Worm (Caenorhabditis elegans) whole organism, L2 larva: Measurements from ENCODE around the gene vglu-3.

Experiments used
- R02D3.7 ChIP-seq: fragments of 150-350 bp; optimal IDR thresholded peaks from 2 replicates; lab custom pipeline; 2014; ENCODE audit warnings: missing biosample characterization, missing genetic modification characterization
- Y55F3AM.14 ChIP-seq: fragments of 200-800 bp; sonication (Bioruptor generic); optimal IDR thresholded peaks from 2 replicates; lab custom pipeline; 2018; ENCODE audit warnings: mild to moderate bottlenecking, missing genetic modification characterization, missing compliant biosample characterization
- ZK546.5 ChIP-seq: sonication (generic microtip); optimal IDR thresholded peaks from 2 replicates; lab custom pipeline; 2017; ENCODE audit warnings: missing biosample characterization, missing genetic modification characterization
- aly-2 ChIP-seq: fragments of 150-350 bp; optimal IDR thresholded peaks from 2 replicates; lab custom pipeline; 2014; ENCODE audit warnings: missing biosample characterization, missing genetic modification characterization
- ama-1 ChIP-seq: fragments of 150-350 bp; optimal IDR thresholded peaks from 2 replicates; lab custom pipeline; 2018; ENCODE audit warnings: inconsistent platforms
- blmp-1 ChIP-seq: sonication (generic microtip); optimal IDR thresholded peaks from 2 replicates; lab custom pipeline; 2017; ENCODE audit warnings: missing genetic modification characterization, mild to moderate bottlenecking, missing compliant biosample characterization, antibody characterized with exemption, moderate library complexity; ENCODE audit not compliant: insufficient read depth
- ceh-82 ChIP-seq: fragments of 150-350 bp; optimal IDR thresholded peaks from 2 replicates; lab custom pipeline; 2014; ENCODE audit warnings: missing biosample characterization, missing genetic modification characterization
- crh-2 ChIP-seq: sonication (generic microtip); optimal IDR thresholded peaks from 2 replicates; lab custom pipeline; 2017; ENCODE audit warnings: missing biosample characterization, missing genetic modification characterization
- dmd-4 ChIP-seq: sonication (generic microtip); optimal IDR thresholded peaks from 2 replicates; lab custom pipeline; 2017; ENCODE audit warnings: missing biosample characterization, missing genetic modification characterization
- egl-27 ChIP-seq: sonication (generic microtip); optimal IDR thresholded peaks from 3 replicates; lab custom pipeline; 2017; ENCODE audit warnings: missing biosample characterization, missing genetic modification reagents, missing genetic modification characterization
- elt-1 ChIP-seq: fragments of 150-350 bp; optimal IDR thresholded peaks from 2 replicates; lab custom pipeline; 2014; ENCODE audit warnings: missing biosample characterization, missing genetic modification characterization
- elt-3 ChIP-seq: sonication (generic microtip); optimal IDR thresholded peaks from 2 replicates; lab custom pipeline; 2017; ENCODE audit warnings: missing biosample characterization, missing genetic modification characterization
- fos-1 ChIP-seq: fragments of 150-350 bp; optimal IDR thresholded peaks from 2 replicates; lab custom pipeline; 2014; ENCODE audit warnings: missing biosample characterization, missing genetic modification characterization
- gmeb-1 ChIP-seq: fragments of 150-350 bp; optimal IDR thresholded peaks from 2 replicates; lab custom pipeline; 2014; ENCODE audit warnings: missing biosample characterization, missing genetic modification characterization
- lin-11 ChIP-seq: fragments of 150-350 bp; sonication (generic microtip); optimal IDR thresholded peaks from 2 replicates; lab custom pipeline; 2014; ENCODE audit warnings: missing biosample characterization, missing genetic modification characterization, inconsistent platforms, mixed read lengths
- lin-13 ChIP-seq: fragments of 150-350 bp; optimal IDR thresholded peaks from 2 replicates; lab custom pipeline; 2014; ENCODE audit warnings: missing biosample characterization, missing genetic modification reagents, missing genetic modification characterization
- lin-39 ChIP-seq: fragments of 150-350 bp; optimal IDR thresholded peaks from 2 replicates; lab custom pipeline; 2014; ENCODE audit warnings: missing biosample characterization, missing genetic modification reagents, missing genetic modification characterization
- mab-5 ChIP-seq: fragments of 150-350 bp; optimal IDR thresholded peaks from 2 replicates; lab custom pipeline; 2014; ENCODE audit warnings: missing biosample characterization, missing genetic modification characterization
- mbf-1 ChIP-seq: sonication (generic microtip); optimal IDR thresholded peaks from 2 replicates; lab custom pipeline; 2017; ENCODE audit warnings: missing biosample characterization, missing genetic modification characterization
- nhr-10 ChIP-seq: sonication (generic microtip); optimal IDR thresholded peaks from 2 replicates; lab custom pipeline; 2017; ENCODE audit warnings: missing biosample characterization, missing genetic modification characterization
- nhr-11 ChIP-seq: fragments of 150-350 bp; optimal IDR thresholded peaks from 2 replicates; lab custom pipeline; 2014; ENCODE audit warnings: missing biosample characterization, missing genetic modification characterization
- nhr-12 ChIP-seq: fragments of 150-350 bp; optimal IDR thresholded peaks from 2 replicates; lab custom pipeline; 2014; ENCODE audit warnings: missing biosample characterization, missing genetic modification characterization
- nhr-129 ChIP-seq: fragments of 150-350 bp; optimal IDR thresholded peaks from 2 replicates; lab custom pipeline; 2014; ENCODE audit warnings: missing biosample characterization, missing genetic modification characterization
- nhr-23 ChIP-seq: fragments of 150-350 bp; optimal IDR thresholded peaks from 2 replicates; lab custom pipeline; 2014; ENCODE audit warnings: missing biosample characterization, missing genetic modification reagents, missing genetic modification characterization
- nhr-237 ChIP-seq: fragments of 150-350 bp; optimal IDR thresholded peaks from 2 replicates; lab custom pipeline; 2014; ENCODE audit warnings: missing biosample characterization, missing genetic modification characterization
- nhr-25 ChIP-seq: fragments of 150-350 bp; sonication (generic microtip); optimal IDR thresholded peaks from 3 replicates; lab custom pipeline; 2014; ENCODE audit warnings: missing biosample characterization, missing genetic modification characterization
- nhr-6 ChIP-seq: fragments of 150-350 bp; optimal IDR thresholded peaks from 2 replicates; lab custom pipeline; 2014; ENCODE audit warnings: missing biosample characterization, missing genetic modification characterization
- nhr-77 ChIP-seq: fragments of 150-350 bp; optimal IDR thresholded peaks from 2 replicates; lab custom pipeline; 2014; ENCODE audit warnings: missing biosample characterization, missing genetic modification characterization
- peb-1 ChIP-seq: fragments of 150-350 bp; optimal IDR thresholded peaks from 2 replicates; lab custom pipeline; 2014; ENCODE audit warnings: missing biosample characterization, missing genetic modification characterization
- sem-4 ChIP-seq: fragments of 150-350 bp; optimal IDR thresholded peaks from 2 replicates; lab custom pipeline; 2014; ENCODE audit warnings: missing biosample characterization, missing genetic modification reagents, missing genetic modification characterization
- sma-3 ChIP-seq: sonication (generic microtip); optimal IDR thresholded peaks from 2 replicates; lab custom pipeline; 2016; ENCODE audit warnings: missing genetic modification reagents, missing genetic modification characterization, missing compliant biosample characterization
- snpc-4 ChIP-seq: fragments of 150-350 bp; optimal IDR thresholded peaks from 2 replicates; lab custom pipeline; 2014; ENCODE audit warnings: missing biosample characterization, missing genetic modification characterization
- unc-39 ChIP-seq: fragments of 150-350 bp; optimal IDR thresholded peaks from 2 replicates; lab custom pipeline; 2014; ENCODE audit warnings: missing biosample characterization, missing genetic modification characterization
- unc-55 ChIP-seq: fragments of 150-350 bp; sonication (generic microtip); optimal IDR thresholded peaks from 3 replicates; lab custom pipeline; 2014; ENCODE audit warnings: missing biosample characterization, missing genetic modification reagents, missing genetic modification characterization
- zag-1 ChIP-seq: fragments of 150-350 bp; optimal IDR thresholded peaks from 2 replicates; lab custom pipeline; 2014; ENCODE audit warnings: missing biosample characterization, missing genetic modification characterization
- ztf-1 ChIP-seq: fragments of 200-800 bp; sonication (Bioruptor generic); conservative IDR thresholded peaks from 2 replicates; pipeline ENCODE4 v1.3.6; 2022; ENCODE audit warnings: missing genetic modification characterization, missing compliant biosample characterization
- ztf-11 ChIP-seq: sonication (generic microtip); optimal IDR thresholded peaks from 2 replicates; lab custom pipeline; 2017; ENCODE audit warnings: missing biosample characterization, missing genetic modification characterization
- ztf-4 ChIP-seq: fragments of 150-350 bp; optimal IDR thresholded peaks from 2 replicates; lab custom pipeline; 2014; ENCODE audit warnings: missing biosample characterization, missing genetic modification characterization

Gene vglu-3

DNA sequence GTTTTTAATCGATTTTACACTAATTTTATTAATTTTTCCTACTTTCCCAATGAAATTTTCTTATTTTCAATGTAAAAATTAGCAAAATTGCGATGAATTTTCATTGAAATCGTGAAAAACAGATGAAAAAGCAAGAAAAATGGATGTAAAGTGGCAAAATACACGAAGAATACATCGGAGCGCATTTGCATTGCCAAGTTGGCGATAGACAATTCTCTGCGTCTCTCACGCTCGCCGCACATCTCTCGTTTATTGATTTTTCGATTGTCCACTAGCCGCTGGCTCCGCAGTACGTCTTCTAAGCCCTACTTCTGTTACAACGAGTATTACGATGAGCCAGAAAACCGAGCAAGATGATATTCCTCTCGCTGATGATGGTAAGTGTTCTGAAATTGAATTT is 18.6 kb downstream of the vglu-3 start, which contains the start of gene unc-69 (continued):
- TF ChIP-seq mbf-1 (no peak), R02D3.7 (no peak), ZK546.5 (tag; lab: Kevin White, UChicago) (no peak), peb-1 (no peak), nhr-12 (no peak), lin-39 (no peak), nhr-237 (no peak), sma-3 (GFP tag; lab: Kevin White, UChicago) (no peak), unc-39 (no peak), mab-5 (tag; lab: Kevin White, UChicago) (peak; percentile 50), ceh-82 (tag; lab: Kevin White, UChicago) (no peak), lin-13 (GFP tag; lab: Kevin White, UChicago) (peak; percentile 60), aly-2 (tag; lab: Kevin White, UChicago) (no peak), nhr-10 (no peak), ztf-4 (tag; lab: Kevin White, UChicago) (no peak), gmeb-1 (tag; lab: Kevin White, UChicago) (peak; percentile 16), elt-3 (tag; lab: Kevin White, UChicago) (no peak), unc-55 (GFP tag; lab: Kevin White, UChicago) (peak; percentile 88), nhr-23 (no peak), ztf-1 (GFP tag; lab: Robert Waterston, UW) (no peak), nhr-77 (tag; lab: Kevin White, UChicago) (no peak), snpc-4 (no peak), zag-1 (tag; lab: Kevin White, UChicago) (peak; percentile 66), nhr-25 (tag; lab: Kevin White, UChicago) (no peak), blmp-1 (tag; lab: Kevin White, UChicago) (no peak), nhr-11 (no peak), elt-1 (tag; lab: Kevin White, UChicago) (no peak)

DNA sequence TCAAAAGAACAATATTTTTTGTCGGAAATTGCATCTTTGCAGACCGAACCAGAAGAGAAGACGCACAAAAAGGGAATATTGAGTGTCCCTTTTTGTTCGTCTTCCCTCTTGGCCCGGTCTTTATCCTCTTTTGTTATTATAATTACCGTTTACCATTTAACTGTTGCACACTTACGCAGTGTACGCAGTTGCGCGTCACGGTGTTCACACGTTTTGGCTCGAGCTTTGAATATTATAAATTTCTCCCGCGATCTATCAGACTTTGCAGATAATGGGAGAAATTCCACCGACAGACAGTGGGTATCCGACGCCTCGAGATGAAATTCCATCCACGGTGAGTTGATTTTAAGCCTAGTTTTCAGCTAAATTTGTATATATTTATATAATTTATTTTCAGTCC is 20.6 kb downstream of the vglu-3 start, which contains the start of gene sas-7:
Gene sas-7 (plus strand): TSS at position 232 of the 400 bp plus-strand sequence.
- peak; percentile 5 for TF ChIP-seq unc-55 (GFP tag; lab: Kevin White, UChicago)
- TF ChIP-seq gmeb-1 (tag; lab: Kevin White, UChicago), result no peak
- TF ChIP-seq, all 48 proteins: peak for 1

DNA sequence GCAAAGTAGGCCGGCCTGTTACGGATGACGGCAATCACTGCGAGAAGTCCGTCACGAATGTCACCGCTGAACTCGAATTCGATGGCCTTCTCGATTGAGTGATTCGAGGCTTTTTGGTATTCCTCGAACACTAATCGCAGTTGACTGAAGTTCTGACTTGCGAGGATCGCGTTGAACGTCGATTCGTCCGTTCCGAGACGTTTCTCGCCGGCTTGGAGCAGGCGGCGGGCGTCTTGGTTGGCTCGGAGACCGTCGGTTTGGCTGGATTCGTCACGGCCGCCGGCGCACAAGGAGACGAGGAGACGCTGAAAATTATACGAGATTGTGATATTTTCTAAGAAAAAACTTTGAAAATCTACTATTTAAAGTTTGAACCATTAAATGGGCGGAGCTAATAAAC is 26.1 kb downstream of the vglu-3 start:
- TF ChIP-seq ztf-11 (tag; lab: Kevin White, UChicago), result no peak
- no peak for TF ChIP-seq dmd-4 (tag; lab: Kevin White, UChicago)
- no peak for TF ChIP-seq lin-11 (tag; lab: Kevin White, UChicago)
- no peak for TF ChIP-seq nhr-237
- TF ChIP-seq egl-27 (tag; lab: Kevin White, UChicago), result no peak
- TF ChIP-seq nhr-77 (tag; lab: Kevin White, UChicago), result no peak
- TF ChIP-seq sma-3 (GFP tag; lab: Kevin White, UChicago), result no peak
- TF ChIP-seq nhr-25 (tag; lab: Kevin White, UChicago), result no peak
- TF ChIP-seq nhr-11, result no peak
- TF ChIP-seq ceh-82 (tag; lab: Kevin White, UChicago), result no peak
- no peak for TF ChIP-seq ama-1 (lab: Kevin White, UChicago)
- no peak for TF ChIP-seq ztf-4 (tag; lab: Kevin White, UChicago)
- no peak for TF ChIP-seq lin-13 (GFP tag; lab: Kevin White, UChicago)
- no peak for TF ChIP-seq mbf-1
- no peak for TF ChIP-seq zag-1 (tag; lab: Kevin White, UChicago)
- TF ChIP-seq ztf-1 (GFP tag; lab: Robert Waterston, UW), result no peak
- TF ChIP-seq blmp-1 (tag; lab: Kevin White, UChicago), result no peak
- no peak for TF ChIP-seq nhr-6 (tag; lab: Kevin White, UChicago)
- no peak for TF ChIP-seq Y55F3AM.14 (GFP tag; lab: Kevin White, UChicago)

DNA sequence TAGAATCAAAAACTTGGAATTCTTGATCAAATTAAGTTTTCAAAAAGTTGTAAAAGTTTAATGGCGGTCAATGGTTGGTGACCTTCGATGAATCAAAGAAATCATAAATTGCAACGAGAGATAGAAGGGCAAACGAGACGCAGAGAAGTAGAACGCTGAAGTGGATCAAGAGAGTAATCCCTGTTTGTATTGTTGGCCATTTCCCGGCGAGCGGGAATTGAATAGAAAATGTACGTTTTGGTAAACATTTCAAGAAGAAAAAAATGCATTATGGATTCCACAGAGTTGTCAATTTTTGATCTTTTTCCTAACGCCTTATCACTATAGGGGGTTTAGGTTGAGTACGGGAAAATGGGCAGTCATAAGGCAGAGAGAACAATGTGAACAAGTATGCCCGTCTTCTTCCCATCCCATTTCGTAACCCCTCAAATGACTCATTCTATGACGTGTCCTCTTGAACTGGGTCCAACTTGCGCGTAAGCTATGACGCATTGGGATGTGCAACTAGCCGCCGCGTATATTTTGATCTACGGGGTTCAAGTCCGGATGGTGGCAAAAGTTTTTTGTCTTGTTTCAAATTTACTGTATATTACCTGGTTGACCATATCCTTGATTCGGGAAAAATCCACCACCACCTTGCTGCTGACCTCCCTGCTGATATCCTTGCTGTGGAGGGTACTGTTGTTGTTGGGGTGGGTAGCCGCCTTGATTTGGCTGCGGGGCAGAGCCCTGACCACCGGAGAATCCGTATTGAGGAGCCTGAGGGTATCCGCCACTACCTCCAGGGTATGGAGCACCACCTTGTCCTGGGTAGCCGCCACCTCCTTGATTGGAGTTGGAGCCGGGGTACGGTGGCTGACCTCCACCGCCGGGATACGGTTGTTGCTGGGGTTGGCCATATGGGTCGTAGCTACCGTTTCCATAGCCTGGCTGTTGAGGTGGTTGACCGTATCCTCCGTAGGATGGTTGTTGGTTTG is 28.7 kb downstream of the vglu-3 start:
- no peak for TF ChIP-seq mbf-1
- TF ChIP-seq ZK546.5 (tag; lab: Kevin White, UChicago), result no peak
- TF ChIP-seq egl-27 (tag; lab: Kevin White, UChicago), result no peak
- TF ChIP-seq sem-4 (tag; lab: Kevin White, UChicago), result no peak
- TF ChIP-seq lin-11 (tag; lab: Kevin White, UChicago), result no peak
- TF ChIP-seq nhr-25 (tag; lab: Kevin White, UChicago), result peak; percentile 27
- TF ChIP-seq nhr-6 (tag; lab: Kevin White, UChicago), result peak; percentile 1
- no peak for TF ChIP-seq crh-2 (tag; lab: Kevin White, UChicago)
- peak; percentile 31 for TF ChIP-seq ama-1 (lab: Kevin White, UChicago)
- TF ChIP-seq unc-55 (GFP tag; lab: Kevin White, UChicago), result no peak
- TF ChIP-seq nhr-129 (tag; lab: Kevin White, UChicago), result peak; percentile 10
- no peak for TF ChIP-seq ztf-11 (tag; lab: Kevin White, UChicago)
- no peak for TF ChIP-seq nhr-77 (tag; lab: Kevin White, UChicago)
- TF ChIP-seq fos-1, result peak; percentile 38
- TF ChIP-seq ztf-4 (tag; lab: Kevin White, UChicago), result no peak
- TF ChIP-seq nhr-11, result no peak
- TF ChIP-seq nhr-23, result no peak
- TF ChIP-seq sma-3 (GFP tag; lab: Kevin White, UChicago), result peak; percentile 0
